Fruit fly (Drosophila melanogaster): ENCODE measurements around the gene ND-42.

The ND-42 gene

dm6 chr3R:22026922-22027742 lies at the start of gene ND-42, which contains the start of gene Cchl (continued):
- TF ChIP-seq CG8388 (GFP tag; optimal IDR thresholded peaks at IDR 0.05) (peak; percentile 76), Hmr (GFP tag; optimal IDR thresholded peaks at IDR 0.05) (no peak), NfI (GFP tag; optimal IDR thresholded peaks at IDR 0.05) (peak; percentile 79), CTCF (GFP tag; optimal IDR thresholded peaks at IDR 0.05) (peak; percentile 48), CG31224 (GFP tag; IDR thresholded peaks at IDR 0.05) (peak; percentile 41), CG12942 (GFP tag; optimal IDR thresholded peaks at IDR 0.05) (peak; percentile 63), fd64A (GFP tag; optimal IDR thresholded peaks at IDR 0.05) (no peak), CG1233 (GFP tag; optimal IDR thresholded peaks at IDR 0.05) (peak; percentile 74), wdn (GFP tag; IDR thresholded peaks at IDR 0.05) (no peak), Ada2b (GFP tag; IDR thresholded peaks at IDR 0.05) (peak; percentile 52), ERR (GFP tag; optimal IDR thresholded peaks at IDR 0.05) (peak; percentile 50), CG32767 (GFP tag; IDR thresholded peaks at IDR 0.05) (peak; percentile 74), Hand (GFP tag; optimal IDR thresholded peaks at IDR 0.05) (peak; percentile 72), shn (GFP tag; optimal IDR thresholded peaks at IDR 0.05) (peak; percentile 55), Lhr (GFP tag; optimal IDR thresholded peaks at IDR 0.05) (peak; percentile 44), gem (tag; optimal IDR thresholded peaks at IDR 0.05) (no peak), zen (tag; optimal IDR thresholded peaks at IDR 0.05) (peak; percentile 79), CG14667 (GFP tag; IDR thresholded peaks at IDR 0.05) (peak; percentile 53), ttk (GFP tag; IDR thresholded peaks at IDR 0.05) (peak; percentile 50; the same call in 1 of the 2 replicates), C15 (GFP tag; IDR thresholded peaks at IDR 0.05) (0 out of 3 replicates have a peak, but pooled peaks have one; percentile 43), CG6689 (GFP tag; IDR thresholded peaks at IDR 0.05) (peak; percentile 77), h (optimal IDR thresholded peaks at IDR 0.05) (no peak), fru (optimal IDR thresholded peaks at IDR 0.05) (no peak), GATAe (GFP tag; conservative IDR thresholded peaks at IDR 0.05) (no peak), Dll (GFP tag; IDR thresholded peaks at IDR 0.05; ENCODE audit: partially characterized antibody) (peak; percentile 81), NK7.1 (GFP tag; optimal IDR thresholded peaks at IDR 0.05) (peak; percentile 40), CG8765 (GFP tag; IDR thresholded peaks at IDR 0.05) (peak; percentile 71), CG15601 (tag; optimal IDR thresholded peaks at IDR 0.05) (peak; percentile 61), CG6854 (GFP tag; optimal IDR thresholded peaks at IDR 0.05) (peak; percentile 23), Ptx1 (GFP tag; IDR thresholded peaks at IDR 0.05) (peak; percentile 77), stwl (tag; optimal IDR thresholded peaks at IDR 0.05) (peak; percentile 92), pan (optimal IDR thresholded peaks at IDR 0.05) (no peak), pan (GFP tag; optimal IDR thresholded peaks at IDR 0.05 in 1 of 2, IDR thresholded peaks at IDR 0.05 in 1 of 2) (peak in 1 of 2 experiments; percentile 62), knrl (GFP tag; IDR thresholded peaks at IDR 0.05; ENCODE audit: partially characterized antibody) (peak; percentile 70; the same call in 2 of the 3 replicates), cg (GFP tag; optimal IDR thresholded peaks at IDR 0.05) (no peak), Dad (GFP tag; optimal IDR thresholded peaks at IDR 0.05) (peak; percentile 54), YL-1 (GFP tag; optimal IDR thresholded peaks at IDR 0.05) (peak; percentile 88), grau (tag; optimal IDR thresholded peaks at IDR 0.05) (peak; percentile 83), CG6272 (GFP tag; IDR thresholded peaks at IDR 0.05) (peak; percentile 77), ato (GFP tag; IDR thresholded peaks at IDR 0.05; ENCODE audit: partially characterized antibody) (0 out of 2 replicates have a peak, but pooled peaks have one; percentile 14), cwo (GFP tag; optimal IDR thresholded peaks at IDR 0.05) (peak; percentile 79), Myb (GFP tag; optimal IDR thresholded peaks at IDR 0.05) (peak; percentile 55), tio (GFP tag; optimal IDR thresholded peaks at IDR 0.05) (no peak), gsb (GFP tag; IDR thresholded peaks at IDR 0.05) (0 out of 2 replicates have a peak, but pooled peaks have one; percentile 46), CG6791 (GFP tag; IDR thresholded peaks at IDR 0.05; ENCODE audit: partially characterized antibody) (peak; percentile 37; the same call in 1 of the 3 replicates), Hr3 (GFP tag; optimal IDR thresholded peaks at IDR 0.05) (peak; percentile 85), CG1529 (GFP tag; optimal IDR thresholded peaks at IDR 0.05) (peak; percentile 67), CG9932 (GFP tag; IDR thresholded peaks at IDR 0.05) (peak; percentile 81; the same call in 1 of the 2 replicates), CG1792 (GFP tag; optimal IDR thresholded peaks at IDR 0.05) (peak; percentile 54), pum (GFP tag; optimal IDR thresholded peaks at IDR 0.05) (peak; percentile 70)

Measured in whole organism, embryonic.